Worm (Caenorhabditis elegans) whole organism, mixed stage, embryonic: ENCODE results near the gene scb-1.

Experiments used
- lsy-2 ChIP-seq: fragments of 150-350 bp; optimal IDR thresholded peaks from 2 replicates; lab custom pipeline; 2014; ENCODE audit warnings: missing biosample characterization, missing genetic modification characterization
- nhr-76 ChIP-seq: sonication (generic microtip); optimal IDR thresholded peaks from 2 replicates; lab custom pipeline; 2017; ENCODE audit warnings: missing biosample characterization, missing genetic modification characterization

- no peak for TF ChIP-seq lsy-2 (tag; lab: Kevin White, UChicago)
- TF ChIP-seq nhr-76 (tag; lab: Kevin White, UChicago), result no peak
Observed at ce11 chrV:11076403-11076802, 43.1 kb downstream of the scb-1 start.
